Worm (Caenorhabditis elegans) whole organism, early embryonic: ENCODE results near the gene R10E4.9.

Source experiments
- F13C5.2 ChIP-seq: sonication (generic microtip); optimal IDR thresholded peaks from 2 replicates; lab custom pipeline; 2017; ENCODE audit warnings: mild to moderate bottlenecking, missing genetic modification characterization, inconsistent platforms, missing compliant biosample characterization
- ama-1 ChIP-seq: fragments of 150-350 bp; optimal IDR thresholded peaks from 2 replicates; lab custom pipeline; 2014
- ceh-13 ChIP-seq: fragments of 200-800 bp; sonication (Bioruptor generic); optimal IDR thresholded peaks from 2 replicates; lab custom pipeline; 2018; ENCODE audit warnings: mild to moderate bottlenecking, missing genetic modification characterization, missing compliant biosample characterization
- ceh-36 ChIP-seq: sonication (generic microtip); optimal IDR thresholded peaks from 2 replicates; lab custom pipeline; 2016; ENCODE audit warnings: missing genetic modification characterization, inconsistent platforms, missing compliant biosample characterization
- ets-7 ChIP-seq: sonication (generic microtip); optimal IDR thresholded peaks from 2 replicates; lab custom pipeline; 2016; ENCODE audit warnings: missing genotype, missing genetic modification characterization, missing compliant biosample characterization
- hmbx-1 ChIP-seq: sonication (generic microtip); optimal IDR thresholded peaks from 2 replicates; lab custom pipeline; 2016; ENCODE audit warnings: mild to moderate bottlenecking, missing genetic modification characterization, missing compliant biosample characterization
- hmg-4 ChIP-seq: fragments of 200-800 bp; sonication (Bioruptor generic); optimal IDR thresholded peaks from 2 replicates; lab custom pipeline; 2018; ENCODE audit warnings: mild to moderate bottlenecking, missing genetic modification characterization, missing compliant biosample characterization
- hnd-1 ChIP-seq: sonication (generic microtip); optimal IDR thresholded peaks from 2 replicates; lab custom pipeline; 2016; ENCODE audit warnings: missing genetic modification characterization, missing compliant biosample characterization
- pes-1 ChIP-seq: fragments of 200-800 bp; sonication (Bioruptor generic); IDR thresholded peaks from 2 replicates; pipeline ENCODE4 v1.3.6; 2022; ENCODE audit warnings: missing genetic modification reagents, missing genetic modification characterization, missing compliant biosample characterization
- tbx-37 ChIP-seq: fragments of 200-800 bp; sonication (Bioruptor generic); conservative IDR thresholded peaks from 2 replicates; pipeline ENCODE4 v1.3.6; 2022; ENCODE audit warnings: missing genetic modification reagents, missing genetic modification characterization, missing compliant biosample characterization

DNA sequence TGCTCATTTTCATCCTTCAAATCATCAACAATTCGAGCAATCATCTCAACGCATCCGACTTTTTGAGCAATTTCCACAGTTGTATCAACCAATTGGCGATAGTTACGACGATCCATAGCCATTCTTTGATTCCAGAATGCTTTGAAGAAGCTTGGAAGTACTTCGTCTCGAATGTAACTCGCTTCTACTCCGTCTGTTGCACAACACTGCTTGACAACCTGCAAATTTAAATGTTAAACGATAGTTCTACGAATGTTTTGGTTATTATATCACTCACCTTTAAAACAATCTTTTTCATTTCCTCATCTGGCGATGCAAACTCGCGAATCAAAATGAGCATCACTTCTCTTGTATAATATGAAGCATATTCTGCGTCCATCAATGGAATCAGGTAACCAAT, 36.3 kb downstream of the R10E4.9 start:
- TF ChIP-seq ceh-36 (no peak), ama-1 (lab: Kevin White, UChicago) (no peak), pes-1 (no peak), hnd-1 (tag; lab: Kevin White, UChicago) (no peak), hmbx-1 (tag; lab: Kevin White, UChicago) (no peak), hmg-4 (GFP tag; lab: Kevin White, UChicago) (no peak), ets-7 (tag; lab: Kevin White, UChicago) (no peak), ceh-13 (no peak), tbx-37 (GFP tag; lab: Robert Waterston, UW) (no peak), F13C5.2 (tag; lab: Kevin White, UChicago) (no peak)
